Worm (Caenorhabditis elegans) whole organism, L2 larva: ENCODE data around the gene R144.11.
A peak's percentile ranks its signal among the peaks of the same experiment; 100 is the strongest.

Experiments
- fos-1 ChIP-seq: fragments of 150-350 bp; optimal IDR thresholded peaks from 2 replicates; lab custom pipeline; 2014; ENCODE audit warnings: missing biosample characterization, missing genetic modification characterization
- lsy-2 ChIP-seq, 2 experiments: fragments of 150-350 bp in 1 of 2; sonication (generic microtip) in 1 of 2; optimal IDR thresholded peaks; 2 replicates each; lab custom pipeline; 2014 to 2017; ENCODE audit warnings: missing biosample characterization in 2 of 2, missing genetic modification characterization in 2 of 2
- nhr-21 ChIP-seq: fragments of 150-350 bp; optimal IDR thresholded peaks from 2 replicates; lab custom pipeline; 2014; ENCODE audit warnings: missing biosample characterization, missing genetic modification characterization
- zag-1 ChIP-seq: fragments of 150-350 bp; optimal IDR thresholded peaks from 2 replicates; lab custom pipeline; 2014; ENCODE audit warnings: missing biosample characterization, missing genetic modification characterization
- ztf-11 ChIP-seq: sonication (generic microtip); optimal IDR thresholded peaks from 2 replicates; lab custom pipeline; 2017; ENCODE audit warnings: missing biosample characterization, missing genetic modification characterization

DNA sequence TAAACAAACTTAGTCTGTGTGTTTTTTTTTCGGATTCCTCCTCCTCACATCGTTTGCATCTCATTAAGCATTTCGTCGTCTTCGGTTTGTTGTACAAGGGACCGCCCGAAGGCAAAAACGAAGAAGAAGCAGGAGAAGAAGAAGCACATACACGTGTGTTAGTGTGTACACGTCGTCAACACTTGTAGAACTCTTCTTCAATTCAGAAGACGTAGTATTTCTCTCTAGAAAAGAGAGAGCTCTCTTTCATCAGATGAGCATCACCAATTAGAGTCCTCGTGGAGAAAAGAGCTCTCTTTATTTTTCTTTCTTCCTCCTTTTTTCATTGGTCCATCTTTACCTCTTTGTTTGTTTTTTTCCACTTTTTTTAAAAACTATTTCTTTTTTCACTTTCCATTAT is 40.5 kb downstream of the R144.11 start:
- no peak for TF ChIP-seq ztf-11 (tag; lab: Kevin White, UChicago)
- no peak for TF ChIP-seq nhr-21 (tag; lab: Kevin White, UChicago)
- no peak for TF ChIP-seq fos-1 (tag; lab: Kevin White, UChicago)
- TF ChIP-seq zag-1 (tag; lab: Kevin White, UChicago): no peak
- peak in 1 of 2 experiments; percentile 32 for TF ChIP-seq lsy-2 (tag; optimal IDR thresholded peaks at IDR 0.05; lab: Kevin White, UChicago)
